Fruit fly (Drosophila melanogaster) whole organism, adult: ENCODE measurements around the gene CG5262.
A peak's percentile ranks its signal among the peaks of the same experiment; 100 is the strongest.

ENCODE experiments used
- CG11617 ChIP-seq: fragments of 200-800 bp; sonication (Bioruptor generic); optimal IDR thresholded peaks from 2 replicates; lab custom pipeline; 2017; ENCODE audit warnings: mild to moderate bottlenecking, missing biosample characterization, missing genetic modification reagents, missing genetic modification characterization
- CG12768 ChIP-seq: fragments of 200-800 bp; sonication (Bioruptor generic); optimal IDR thresholded peaks from 2 replicates; lab custom pipeline; 2017; ENCODE audit warnings: missing biosample characterization, missing genetic modification characterization, mild to moderate bottlenecking, moderate library complexity, missing genetic modification reagents
- CG14711 ChIP-seq: fragments of 200-800 bp; sonication (Bioruptor generic); optimal IDR thresholded peaks from 2 replicates; lab custom pipeline; 2018; ENCODE audit warnings: missing biosample characterization, mild to moderate bottlenecking, missing genetic modification characterization, moderate library complexity
- CG1620 ChIP-seq: fragments of 200-800 bp; sonication (Bioruptor generic); optimal IDR thresholded peaks from 2 replicates; lab custom pipeline; 2016; ENCODE audit warnings: missing biosample characterization, missing genetic modification characterization
- CG33017 ChIP-seq: fragments of 200-800 bp; sonication (Bioruptor generic); optimal IDR thresholded peaks from 2 replicates; lab custom pipeline; 2018; ENCODE audit warnings: missing biosample characterization, mild to moderate bottlenecking, missing genetic modification characterization, moderate library complexity
- CG5204 ChIP-seq: fragments of 200-800 bp; sonication (Bioruptor generic); optimal IDR thresholded peaks from 2 replicates; lab custom pipeline; 2016; ENCODE audit warnings: missing biosample characterization, missing genetic modification characterization
- CG7045 ChIP-seq: fragments of 200-800 bp; sonication (Bioruptor generic); optimal IDR thresholded peaks from 2 replicates; lab custom pipeline; 2017; ENCODE audit warnings: missing biosample characterization, mild to moderate bottlenecking, missing genetic modification characterization
- CG7101 ChIP-seq: fragments of 200-800 bp; sonication (Bioruptor generic); optimal IDR thresholded peaks from 2 replicates; lab custom pipeline; 2018; ENCODE audit warnings: missing biosample characterization, mild to moderate bottlenecking, missing genetic modification characterization, moderate library complexity
- Clk ChIP-seq: fragments of 200-800 bp; sonication (Bioruptor generic); optimal IDR thresholded peaks from 2 replicates; lab custom pipeline; 2017; ENCODE audit warnings: missing biosample characterization, missing genetic modification characterization
- Crg-1 ChIP-seq: fragments of 200-800 bp; sonication (Bioruptor generic); optimal IDR thresholded peaks from 2 replicates; lab custom pipeline; 2016; ENCODE audit warnings: missing biosample characterization, missing genetic modification characterization
- Hr96 ChIP-seq: fragments of 200-800 bp; sonication (Bioruptor generic); optimal IDR thresholded peaks from 2 replicates; lab custom pipeline; 2016; ENCODE audit warnings: missing biosample characterization, missing genetic modification characterization
- Mnt ChIP-seq: fragments of 200-800 bp; sonication (Bioruptor generic); optimal IDR thresholded peaks from 2 replicates; lab custom pipeline; 2016; ENCODE audit warnings: missing biosample characterization, mild to moderate bottlenecking, missing genetic modification characterization
- bab1 ChIP-seq: fragments of 200-800 bp; sonication (Bioruptor generic); optimal IDR thresholded peaks from 3 replicates; lab custom pipeline; 2019; ENCODE audit warnings: missing biosample characterization, mild to moderate bottlenecking, missing genetic modification characterization, moderate library complexity
- cic ChIP-seq: fragments of 200-800 bp; sonication (Bioruptor generic); optimal IDR thresholded peaks from 2 replicates; lab custom pipeline; 2017; ENCODE audit warnings: missing biosample characterization, mild to moderate bottlenecking, missing genetic modification characterization, moderate library complexity
- cnc ChIP-seq, 2 experiments: fragments of >200 bp; optimal IDR thresholded peaks; 2 replicates each; lab custom pipeline; 2017
- kay ChIP-seq: fragments of 200-800 bp; sonication (Bioruptor generic); peaks from one replicate; lab custom pipeline; 2016; ENCODE audit warnings: missing biosample characterization, missing genetic modification characterization, borderline replicate concordance
- ovo ChIP-seq: fragments of 200-800 bp; sonication (Bioruptor generic); optimal IDR thresholded peaks from 2 replicates; lab custom pipeline; 2016; ENCODE audit warnings: missing biosample characterization, missing genetic modification characterization
- pad ChIP-seq: fragments of 200-800 bp; sonication (Bioruptor generic); optimal IDR thresholded peaks from 3 replicates; lab custom pipeline; 2017; ENCODE audit warnings: missing biosample characterization, missing genetic modification characterization, mild to moderate bottlenecking, moderate library complexity, missing genetic modification reagents
- tj ChIP-seq: fragments of 200-800 bp; sonication (Bioruptor generic); optimal IDR thresholded peaks from 3 replicates; lab custom pipeline; 2017; ENCODE audit warnings: missing biosample characterization, mild to moderate bottlenecking, missing genetic modification characterization, moderate library complexity
- toe ChIP-seq: fragments of 200-800 bp; sonication (Bioruptor generic); optimal IDR thresholded peaks from 2 replicates; lab custom pipeline; 2016; ENCODE audit warnings: missing biosample characterization, missing genetic modification characterization

Gene CG5262

DNA sequence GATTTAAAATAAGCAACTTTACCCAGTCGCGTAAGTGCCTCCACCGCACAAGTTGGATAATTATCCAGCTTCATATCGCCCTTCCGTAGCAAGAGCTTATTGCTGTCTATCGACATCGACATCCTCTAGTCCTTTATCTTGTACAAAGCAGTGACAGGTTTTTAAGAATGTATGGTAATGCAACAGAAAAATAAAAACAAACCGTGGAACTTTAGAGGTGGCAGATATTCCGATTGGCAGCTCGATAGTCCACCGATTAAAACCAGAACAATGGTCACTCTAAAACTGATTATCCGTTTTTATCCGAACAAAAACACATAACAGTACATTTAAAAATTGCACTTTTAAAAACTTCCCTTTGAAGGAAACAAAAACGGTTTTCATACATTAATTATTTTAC, 2.8 kb downstream of the CG5262 start, which contains the start of gene CG5274:
CG5274 (minus strand) TSS at position 218 of the 400 bp plus-strand sequence.
- TF ChIP-seq bab1 (GFP tag; lab: Kevin White, UChicago): peak; percentile 62
- no peak for TF ChIP-seq pad
- no peak for TF ChIP-seq Mnt (GFP tag; lab: Kevin White, UChicago)

DNA sequence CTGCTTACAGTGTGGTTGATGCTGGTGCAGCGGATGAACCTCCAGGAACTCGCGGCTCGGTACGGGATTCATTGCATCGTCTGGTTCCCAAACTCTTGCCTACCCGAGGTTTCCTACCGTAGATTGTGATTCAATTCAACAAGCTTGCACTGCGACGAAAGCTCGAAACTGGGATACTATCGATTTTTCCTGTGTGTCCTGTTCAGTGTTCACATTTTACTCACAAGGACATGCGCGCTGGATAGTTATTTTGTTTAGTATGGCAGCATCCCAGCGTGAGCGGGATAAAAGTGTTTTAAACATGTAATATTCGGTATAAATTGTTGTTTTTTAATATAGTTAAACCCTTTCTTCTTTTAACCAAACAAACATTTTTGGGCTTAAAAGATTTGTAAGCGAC, 4.4 kb downstream of the CG5262 start, which contains the start of gene CG5282:
CG5282 (minus strand) TSS at position 184 of the 400 bp plus-strand sequence.
- TF ChIP-seq pad (no peak), cic (GFP tag; lab: Kevin White, UChicago) (no peak), Mnt (GFP tag; lab: Kevin White, UChicago) (no peak), CG7101 (tag; lab: Kevin White, UChicago) (no peak), toe (GFP tag; lab: Kevin White, UChicago) (no peak), Hr96 (GFP tag; lab: Kevin White, UChicago) (no peak), CG11617 (GFP tag; lab: Kevin White, UChicago) (no peak), ovo (GFP tag; lab: Kevin White, UChicago) (no peak), CG5204 (GFP tag; lab: Kevin White, UChicago) (no peak), cnc (optimal IDR thresholded peaks at IDR 0.05; lab: Kevin White, UChicago) (no peak), CG14711 (tag; lab: Kevin White, UChicago) (no peak), tj (GFP tag; lab: Kevin White, UChicago) (no peak), kay (GFP tag; lab: Kevin White, UChicago) (no peak), CG12768 (no peak), CG33017 (tag; lab: Kevin White, UChicago) (no peak), bab1 (GFP tag; lab: Kevin White, UChicago) (no peak)

dm6 chr3L:20413304-20413703, 17.0 kb downstream of the CG5262 start, which contains the start of gene zye:
zye (plus strand) TSS chr3L:20413604.
- no peak for TF ChIP-seq toe (GFP tag; lab: Kevin White, UChicago)

DNA sequence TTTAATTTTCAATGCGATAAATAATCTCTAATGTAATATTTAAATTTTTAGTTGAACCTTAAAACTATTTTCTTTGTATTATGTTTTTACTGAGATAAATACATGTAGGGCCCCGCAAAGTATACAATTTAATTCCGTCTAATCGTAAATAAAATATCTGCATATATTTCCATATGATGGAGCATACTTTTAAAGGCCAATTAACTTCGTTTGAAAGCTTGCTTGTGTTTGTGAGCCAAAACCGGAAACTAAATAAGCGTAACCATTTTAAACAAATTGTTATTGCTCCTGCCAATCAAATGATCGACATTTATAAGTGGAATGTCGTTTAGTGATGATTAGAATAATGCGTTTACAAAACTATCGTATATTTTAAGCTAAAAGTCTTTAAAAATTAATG, 19.5 kb downstream of the CG5262 start:
- TF ChIP-seq pad (no peak), toe (GFP tag; lab: Kevin White, UChicago) (no peak), tj (GFP tag; lab: Kevin White, UChicago) (no peak), CG11617 (GFP tag; lab: Kevin White, UChicago) (peak; percentile 29), Mnt (GFP tag; lab: Kevin White, UChicago) (no peak), bab1 (GFP tag; lab: Kevin White, UChicago) (peak; percentile 36), CG7101 (tag; lab: Kevin White, UChicago) (peak; percentile 35), cic (GFP tag; lab: Kevin White, UChicago) (no peak)

DNA sequence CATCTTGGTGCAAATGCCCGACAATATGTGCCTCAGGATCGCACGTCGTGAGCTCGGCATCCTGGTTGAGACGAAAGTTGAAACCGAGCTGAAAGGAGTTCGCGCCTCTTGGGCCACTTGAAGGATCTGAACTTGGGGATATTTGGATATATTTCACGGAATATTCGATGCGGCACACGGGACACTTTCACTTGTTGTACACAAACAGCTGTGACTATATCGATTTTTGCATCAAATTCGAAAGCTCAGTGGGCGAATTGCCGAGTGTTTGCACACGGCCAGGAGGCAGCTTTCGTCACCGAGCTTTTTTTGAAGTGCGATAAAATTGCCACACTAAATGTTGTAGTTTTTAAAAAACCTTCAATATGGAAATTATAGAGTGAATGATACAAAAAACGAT, 19.9 kb downstream of the CG5262 start, which contains the start of gene CG13248:
CG13248 (minus strand) TSS at position 222 of the 400 bp plus-strand sequence.
- TF ChIP-seq kay (GFP tag; lab: Kevin White, UChicago): no peak
- no peak for TF ChIP-seq CG5204 (GFP tag; lab: Kevin White, UChicago)

dm6 chr3L:20405971-20406948, 24.0 kb downstream of the CG5262 start:
- no peak for TF ChIP-seq cnc (optimal IDR thresholded peaks at IDR 0.05; lab: Kevin White, UChicago)
- peak; percentile 26 for TF ChIP-seq CG33017 (tag; lab: Kevin White, UChicago)
- no peak for TF ChIP-seq bab1 (GFP tag; lab: Kevin White, UChicago)
- TF ChIP-seq tj (GFP tag; lab: Kevin White, UChicago): no peak
- TF ChIP-seq kay (GFP tag; lab: Kevin White, UChicago): peak; percentile 14
- no peak for TF ChIP-seq CG7045 (GFP tag; lab: Kevin White, UChicago)
- TF ChIP-seq Clk (GFP tag; lab: Kevin White, UChicago): no peak
- TF ChIP-seq ovo (GFP tag; lab: Kevin White, UChicago): no peak
- no peak for TF ChIP-seq pad
- TF ChIP-seq CG12768: no peak
- no peak for TF ChIP-seq CG14711 (tag; lab: Kevin White, UChicago)
- TF ChIP-seq Crg-1 (GFP tag; lab: Kevin White, UChicago): no peak
- no peak for TF ChIP-seq toe (GFP tag; lab: Kevin White, UChicago)
- TF ChIP-seq CG1620 (GFP tag; lab: Kevin White, UChicago): no peak
- TF ChIP-seq CG5204 (GFP tag; lab: Kevin White, UChicago): no peak
- peak; percentile 12 for TF ChIP-seq CG7101 (tag; lab: Kevin White, UChicago)
- TF ChIP-seq cic (GFP tag; lab: Kevin White, UChicago): no peak
- no peak for TF ChIP-seq Mnt (GFP tag; lab: Kevin White, UChicago)
- TF ChIP-seq Hr96 (GFP tag; lab: Kevin White, UChicago): no peak
- TF ChIP-seq CG11617 (GFP tag; lab: Kevin White, UChicago): peak; percentile 12
